Fruit fly (Drosophila melanogaster): ENCODE measurements around the gene CG31457.

Gene CG31457

DNA sequence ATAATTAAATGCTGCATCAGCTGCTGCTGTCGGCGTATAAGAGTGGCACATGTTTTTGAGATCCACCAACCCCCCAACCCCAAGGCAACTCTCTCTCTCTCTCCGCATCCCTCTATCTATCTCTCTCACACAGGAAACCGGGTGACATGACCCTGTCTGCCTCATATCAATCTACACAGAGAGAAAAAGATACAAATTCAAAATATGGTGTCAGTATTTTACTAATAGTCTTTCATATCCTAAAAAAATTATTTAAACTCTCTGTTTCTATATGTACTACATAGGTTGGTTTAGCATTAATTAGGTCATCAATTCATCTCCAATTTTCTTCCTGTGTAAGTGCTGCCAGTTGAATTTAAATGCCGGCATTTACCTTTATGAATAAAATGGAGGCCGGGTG lies 47.6 kb upstream of the CG31457 start (continued):
- TF ChIP-seq CG9797 (GFP tag; optimal IDR thresholded peaks at IDR 0.05) (no peak), luna (GFP tag; optimal IDR thresholded peaks at IDR 0.05) (peak; percentile 61), ab (GFP tag; optimal IDR thresholded peaks at IDR 0.05) (peak; percentile 64), Usf (GFP tag; optimal IDR thresholded peaks at IDR 0.05) (peak; percentile 58), CG1233 (GFP tag; optimal IDR thresholded peaks at IDR 0.05) (peak; percentile 65), ase (GFP tag; IDR thresholded peaks at IDR 0.05) (peak; percentile 93), Gug (GFP tag; IDR thresholded peaks at IDR 0.05) (peak; percentile 74), CG15269 (tag; optimal IDR thresholded peaks at IDR 0.05) (peak; percentile 91), Xbp1 (GFP tag; optimal IDR thresholded peaks at IDR 0.05) (peak; percentile 92), amos (GFP tag; IDR thresholded peaks at IDR 0.05; ENCODE audit: partially characterized antibody) (no peak), lov (optimal IDR thresholded peaks at IDR 0.05) (no peak), lov (GFP tag; IDR thresholded peaks at IDR 0.05) (peak; percentile 89), CG7839 (tag; optimal IDR thresholded peaks at IDR 0.05) (peak; percentile 93), CG4820 (GFP tag; optimal IDR thresholded peaks at IDR 0.05) (peak; percentile 93), maf-S (GFP tag; optimal IDR thresholded peaks at IDR 0.05) (peak; percentile 78), CG12769 (tag; optimal IDR thresholded peaks at IDR 0.05) (peak; percentile 95), CG10267 (tag; optimal IDR thresholded peaks at IDR 0.05) (peak; percentile 87), CG14710 (tag; optimal IDR thresholded peaks at IDR 0.05) (peak; percentile 93), CG9876 (GFP tag; optimal IDR thresholded peaks at IDR 0.05) (peak; percentile 49), CG6175 (GFP tag; IDR thresholded peaks at IDR 0.05) (peak; percentile 66; the same call in 2 of the 3 replicates), Nf-YA (GFP tag; IDR thresholded peaks at IDR 0.05) (peak; percentile 91), CG5245 (GFP tag; optimal IDR thresholded peaks at IDR 0.05) (peak; percentile 90), CG17829 (tag; optimal IDR thresholded peaks at IDR 0.05) (peak; percentile 95), cato (GFP tag; optimal IDR thresholded peaks at IDR 0.05; ENCODE audit: borderline replicate concordance) (peak; percentile 79), danr (GFP tag; IDR thresholded peaks at IDR 0.05) (peak; percentile 80), bab2 (GFP tag; optimal IDR thresholded peaks at IDR 0.05) (peak; percentile 89), Kr (GFP tag; optimal IDR thresholded peaks at IDR 0.05) (no peak), Lpt (GFP tag; optimal IDR thresholded peaks at IDR 0.05) (no peak), nerfin-1 (tag; optimal IDR thresholded peaks at IDR 0.05) (peak; percentile 79), CG15514 (GFP tag; optimal IDR thresholded peaks at IDR 0.05) (peak; percentile 61), CG6689 (GFP tag; IDR thresholded peaks at IDR 0.05) (peak; percentile 89), HLH4C (GFP tag; IDR thresholded peaks at IDR 0.05; ENCODE audit: partially characterized antibody) (no peak), tap (tag; optimal IDR thresholded peaks at IDR 0.05) (peak; percentile 95), Taf1 (GFP tag; IDR thresholded peaks at IDR 0.05) (peak; percentile 39; the same call in 1 of the 2 replicates), trem (tag; optimal IDR thresholded peaks at IDR 0.05) (peak; percentile 88), CG31388 (GFP tag; optimal IDR thresholded peaks at IDR 0.05) (peak; percentile 84), CG32772 (GFP tag; IDR thresholded peaks at IDR 0.05) (peak; percentile 86), CG1792 (GFP tag; optimal IDR thresholded peaks at IDR 0.05) (peak; percentile 83), D (optimal IDR thresholded peaks at IDR 0.05) (no peak), D (GFP tag; optimal IDR thresholded peaks at IDR 0.05) (peak; percentile 89), shn (GFP tag; optimal IDR thresholded peaks at IDR 0.05) (peak; percentile 64), CG7928 (GFP tag; optimal IDR thresholded peaks at IDR 0.05) (peak; percentile 19), CG11085 (GFP tag; IDR thresholded peaks at IDR 0.05) (peak; percentile 60), insv (GFP tag; optimal IDR thresholded peaks at IDR 0.05) (no peak), CrebB (tag; optimal IDR thresholded peaks at IDR 0.05) (peak; percentile 79), CG10565 (GFP tag; optimal IDR thresholded peaks at IDR 0.05) (peak; percentile 56), chm (GFP tag; IDR thresholded peaks at IDR 0.05) (peak; percentile 85), Dfd (GFP tag; optimal IDR thresholded peaks at IDR 0.05) (no peak), tio (GFP tag; optimal IDR thresholded peaks at IDR 0.05) (peak; percentile 82), CG4854 (GFP tag; optimal IDR thresholded peaks at IDR 0.05) (peak; percentile 84), CG6813 (GFP tag; optimal IDR thresholded peaks at IDR 0.05) (peak; percentile 78), Deaf1 (tag; optimal IDR thresholded peaks at IDR 0.05) (peak; percentile 67)
